Worm (Caenorhabditis elegans): ENCODE results near the gene rad-50.

The rad-50 gene

DNA sequence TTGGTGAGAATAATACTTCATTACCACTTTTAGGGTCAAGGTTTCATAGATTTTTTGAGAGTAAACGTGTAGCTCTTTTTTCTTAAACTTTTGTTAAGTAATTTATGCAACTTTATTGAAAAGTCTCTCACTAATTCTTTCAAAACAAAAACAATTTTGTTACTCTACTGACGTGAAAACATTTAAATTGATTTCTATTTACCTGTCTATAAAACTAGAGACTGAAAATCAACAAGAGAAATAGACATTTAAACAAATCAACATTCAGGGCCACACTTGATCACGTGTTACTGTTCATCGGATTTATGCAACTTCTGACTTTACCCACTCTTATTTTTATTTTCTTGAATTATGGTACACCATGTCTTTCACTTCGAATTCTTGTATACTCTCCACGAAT, 11.0 kb downstream of the rad-50 start, which contains the start of gene ugt-55:
TSS of gene ugt-55 (plus strand) at position 301 of the 400 bp plus-strand sequence.
- TF ChIP-seq pha-4 (tag; optimal IDR thresholded peaks at IDR 0.05), result no peak

DNA sequence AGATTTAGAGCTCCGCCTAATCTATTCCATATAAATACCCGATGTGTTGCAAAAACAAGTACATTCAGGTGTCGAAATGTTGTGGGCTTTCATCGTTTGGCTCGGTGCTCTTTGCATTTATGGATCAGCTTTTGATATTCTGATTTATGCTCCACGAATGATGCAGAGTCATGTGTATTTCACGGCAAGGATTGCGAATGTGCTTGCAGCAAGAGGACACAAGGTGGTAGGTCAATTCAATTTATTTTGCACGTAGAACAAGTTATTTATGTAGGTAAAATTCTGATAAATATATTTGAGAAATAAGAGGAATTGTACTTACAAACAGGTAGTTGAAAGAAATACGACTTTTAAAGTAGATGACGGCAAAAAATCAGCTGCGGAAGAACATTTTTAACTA, 13.5 kb downstream of the rad-50 start, which contains the start of gene ugt-56:
TSS of gene ugt-56 (plus strand) at position 61 of the 400 bp plus-strand sequence.
- TF ChIP-seq F23B12.7 (tag; optimal IDR thresholded peaks at IDR 0.05; ENCODE audit: insufficient read depth) (no peak), ztf-3 (GFP tag; optimal IDR thresholded peaks at IDR 0.05) (no peak)

DNA sequence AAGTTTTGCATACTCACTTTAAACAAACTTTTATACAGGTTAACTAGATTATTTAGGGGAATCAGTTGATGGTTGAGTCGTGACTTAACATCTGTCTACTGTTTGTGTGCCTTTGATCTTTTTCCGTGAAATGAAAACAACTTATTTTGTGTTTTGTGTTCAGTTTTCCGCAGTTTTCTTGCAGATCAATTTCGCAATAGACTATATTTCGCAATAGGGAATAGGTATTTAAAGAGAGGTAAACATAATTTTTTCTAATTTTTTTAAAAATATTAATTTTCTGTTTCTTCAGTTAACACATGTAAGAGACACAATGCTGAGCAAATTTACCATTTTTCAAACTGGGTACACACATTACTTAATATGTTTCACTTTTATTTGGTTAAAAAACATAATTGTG, 15.9 kb downstream of the rad-50 start, which contains the start of gene tbb-6:
TSS of gene tbb-6 (plus strand) at position 155 of the 400 bp plus-strand sequence.
- no peak for TF ChIP-seq fkh-3 (tag; optimal IDR thresholded peaks at IDR 0.05)
- peak; percentile 96 for TF ChIP-seq cebp-1 (GFP tag; IDR thresholded peaks at IDR 0.05)
- peak; percentile 99 for TF ChIP-seq cebp-1 (tag; optimal IDR thresholded peaks at IDR 0.05)
- no peak for TF ChIP-seq F49E8.2 (tag; optimal IDR thresholded peaks at IDR 0.05; ENCODE audit: insufficient read depth)
- no peak for TF ChIP-seq C17E4.6 (GFP tag; IDR thresholded peaks at IDR 0.05)
- no peak for TF ChIP-seq sptf-2 (GFP tag; optimal IDR thresholded peaks at IDR 0.05)
- TF ChIP-seq ama-1 (optimal IDR thresholded peaks at IDR 0.05), result no peak
- no peak for TF ChIP-seq ama-1 (GFP tag; optimal IDR thresholded peaks at IDR 0.05)
- TF ChIP-seq mxl-1 (tag; optimal IDR thresholded peaks at IDR 0.05), result no peak
- no peak for TF ChIP-seq akir-1 (GFP tag; optimal IDR thresholded peaks at IDR 0.05)
- TF ChIP-seq B0035.1 (tag; optimal IDR thresholded peaks at IDR 0.05), result no peak

DNA sequence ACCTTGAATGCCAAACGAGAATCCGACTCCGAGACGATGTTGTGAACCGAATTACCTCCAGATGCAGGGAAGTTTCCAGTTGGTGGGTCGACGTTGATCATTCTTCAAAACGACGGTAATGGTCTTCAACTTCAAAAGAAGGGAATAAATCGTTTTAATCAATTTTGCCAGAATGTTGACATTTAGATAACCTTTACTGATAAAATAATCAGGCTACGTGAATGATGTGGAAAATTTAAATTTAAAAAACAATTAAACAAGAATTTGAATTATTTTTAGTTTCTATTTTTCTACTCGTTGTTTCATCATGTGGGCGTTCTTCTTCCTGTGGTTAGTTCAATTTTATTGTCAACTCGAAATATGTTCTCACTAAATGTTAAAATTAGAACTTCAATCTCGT, 18.3 kb downstream of the rad-50 start, which contains the start of gene ssp-35:
TSS of gene ssp-35 (minus strand) at position 101 of the 400 bp plus-strand sequence.
- TF ChIP-seq dox-1 (GFP tag; IDR thresholded peaks at IDR 0.05) (no peak), F57A8.1 (GFP tag; optimal IDR thresholded peaks at IDR 0.05) (no peak), B0261.1 (tag; optimal IDR thresholded peaks at IDR 0.05) (no peak), F52B5.7 (tag; optimal IDR thresholded peaks at IDR 0.05) (no peak), akir-1 (GFP tag; optimal IDR thresholded peaks at IDR 0.05) (no peak), nfya-2 (GFP tag; IDR thresholded peaks at IDR 0.05) (no peak), xnd-1 (tag; optimal IDR thresholded peaks at IDR 0.05) (no peak), egrh-3 (GFP tag; IDR thresholded peaks at IDR 0.05) (no peak), zim-3 (tag; optimal IDR thresholded peaks at IDR 0.05) (no peak)

DNA sequence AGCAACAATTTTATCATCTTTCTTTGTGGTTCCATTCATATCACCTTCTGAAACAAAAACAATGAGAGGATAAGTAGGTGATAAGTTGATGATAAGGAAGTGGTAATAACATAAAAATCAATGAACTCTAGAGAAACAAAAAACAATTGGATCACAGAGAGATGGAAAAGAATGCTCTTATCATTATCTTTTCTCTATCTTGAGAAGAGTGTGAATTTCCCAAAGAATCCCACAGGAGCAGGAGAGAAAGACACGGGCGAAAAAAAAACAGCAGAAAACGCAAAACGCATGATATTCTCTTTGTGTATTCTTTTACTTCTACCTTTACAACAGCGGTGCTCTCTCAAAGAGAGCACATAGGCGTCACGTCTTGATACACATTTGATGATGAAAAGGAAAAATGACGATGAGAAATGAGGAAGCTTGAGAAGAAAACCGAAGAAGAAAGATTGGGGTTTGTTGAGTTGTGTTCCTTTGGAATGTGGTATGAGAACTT, 23.9 kb downstream of the rad-50 start, which contains the start of gene twk-24:
TSS of gene twk-24 (minus strand) at position 51 of the 496 bp plus-strand sequence.
- no peak for TF ChIP-seq aptf-3 (GFP tag; IDR thresholded peaks at IDR 0.05)

DNA sequence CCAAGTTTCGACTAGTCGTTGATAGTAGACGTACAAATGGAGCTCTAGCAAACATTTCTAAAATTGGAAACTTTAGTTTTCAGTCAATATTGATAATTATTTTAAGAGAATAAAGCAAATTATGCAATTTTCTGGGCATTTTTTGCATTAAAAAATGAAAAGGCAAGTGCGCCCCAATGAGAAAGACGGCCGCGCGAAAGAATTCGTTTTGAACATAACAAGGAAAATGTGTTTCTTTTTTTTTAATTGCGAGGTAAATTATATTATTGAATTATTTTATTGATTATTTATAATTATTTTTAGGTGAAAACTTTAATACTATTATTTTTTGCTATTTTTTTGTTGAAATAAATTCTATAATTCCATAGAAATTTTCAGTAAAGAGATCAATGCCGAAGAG, 26.0 kb downstream of the rad-50 start, which contains the start of the genes tsfm-1 and capg-2:
TSS of gene tsfm-1 (minus strand) at position 57 of the 400 bp plus-strand sequence.
TSS of gene capg-2 (plus strand) at position 379 of the 400 bp plus-strand sequence.
- 0 out of 2 replicates have a peak, but pooled peaks have one; percentile 19 for TF ChIP-seq madf-6 (GFP tag; IDR thresholded peaks at IDR 0.05)
- peak; percentile 21 for TF ChIP-seq dpl-1 (GFP tag; optimal IDR thresholded peaks at IDR 0.05)
- TF ChIP-seq tbx-9 (tag; optimal IDR thresholded peaks at IDR 0.05; ENCODE audit: borderline replicate concordance), result no peak
- no peak for TF ChIP-seq ztf-6 (GFP tag; IDR thresholded peaks at IDR 0.05)
- TF ChIP-seq chd-7 (tag; optimal IDR thresholded peaks at IDR 0.05), result no peak
- no peak for TF ChIP-seq lir-1 (GFP tag; conservative IDR thresholded peaks at IDR 0.05)
- no peak for TF ChIP-seq attf-3 (GFP tag; conservative IDR thresholded peaks at IDR 0.05)
- peak; percentile 61; the same call in 1 of the 2 replicates for TF ChIP-seq mcd-1 (GFP tag; IDR thresholded peaks at IDR 0.05)
- TF ChIP-seq F10E7.11 (tag; optimal IDR thresholded peaks at IDR 0.05), result no peak
- TF ChIP-seq rcor-1 (GFP tag; IDR thresholded peaks at IDR 0.05), result no peak
- peak; percentile 67 for TF ChIP-seq efl-1 (GFP tag; optimal IDR thresholded peaks at IDR 0.05)

Measured in whole organism, young adult.